Fruit fly (Drosophila melanogaster) whole organism, embryonic: ENCODE data around the gene Gk1.

ENCODE experiments used
- CG33557 ChIP-seq: fragments of 200-800 bp; sonication (Bioruptor generic); optimal IDR thresholded peaks from 2 replicates; lab custom pipeline; 2019; ENCODE audit warnings: missing biosample characterization, mild to moderate bottlenecking, missing genetic modification characterization, moderate library complexity
- az2 ChIP-seq: fragments of 200-800 bp; sonication (Bioruptor generic); optimal IDR thresholded peaks from 3 replicates; lab custom pipeline; 2016; ENCODE audit warnings: missing biosample characterization, missing genetic modification characterization

- TF ChIP-seq CG33557 (GFP tag; lab: Kevin White, UChicago): no peak
- TF ChIP-seq az2: no peak
Measured at dm6 chr3L:166789-167132, 38.9 kb downstream of the Gk1 start.
